Fruit fly (Drosophila melanogaster): ENCODE data around the gene CG10341.
A peak's percentile ranks its signal among the peaks of the same experiment; 100 is the strongest.

CG10341 gene

dm6 chr2L:18653328-18653675 is 45.2 kb upstream of the CG10341 start (continued):
- TF ChIP-seq vri (GFP tag; optimal IDR thresholded peaks at IDR 0.05) (peak; percentile 86), Hr38 (GFP tag; optimal IDR thresholded peaks at IDR 0.05) (no peak), CG9139 (GFP tag; optimal IDR thresholded peaks at IDR 0.05) (peak; percentile 48), CG8632 (GFP tag; optimal IDR thresholded peaks at IDR 0.05) (peak; percentile 61), Eip75B (GFP tag; optimal IDR thresholded peaks at IDR 0.05) (peak; percentile 76), achi (GFP tag; optimal IDR thresholded peaks at IDR 0.05) (peak; percentile 85), CG1621 (tag; optimal IDR thresholded peaks at IDR 0.05) (peak; percentile 81), pdm3 (GFP tag; optimal IDR thresholded peaks at IDR 0.05) (peak; percentile 83), cyc (GFP tag; optimal IDR thresholded peaks at IDR 0.05) (peak; percentile 94), Sox14 (GFP tag; optimal IDR thresholded peaks at IDR 0.05) (peak; percentile 84), CG6163 (GFP tag; IDR thresholded peaks at IDR 0.05) (peak; percentile 84), lz (GFP tag; optimal IDR thresholded peaks at IDR 0.05) (peak; percentile 82), CG10631 (GFP tag; optimal IDR thresholded peaks at IDR 0.05) (peak; percentile 78), CG6792 (GFP tag; optimal IDR thresholded peaks at IDR 0.05) (peak; percentile 76), CG3032 (tag; optimal IDR thresholded peaks at IDR 0.05) (peak; percentile 82), CG32006 (GFP tag; optimal IDR thresholded peaks at IDR 0.05) (peak; percentile 67), CG7368 (GFP tag; optimal IDR thresholded peaks at IDR 0.05) (peak; percentile 73), OdsH (GFP tag; optimal IDR thresholded peaks at IDR 0.05) (peak; percentile 80), topi (GFP tag; optimal IDR thresholded peaks at IDR 0.05) (peak; percentile 95), CG8319 (GFP tag; optimal IDR thresholded peaks at IDR 0.05) (peak; percentile 78), CG11762 (GFP tag; optimal IDR thresholded peaks at IDR 0.05; ENCODE audit: insufficient read depth) (peak; percentile 75), CG8119 (GFP tag; IDR thresholded peaks at IDR 0.05) (peak; percentile 62; the same call in 2 of the 3 replicates), fd59A (GFP tag; optimal IDR thresholded peaks at IDR 0.05) (peak; percentile 70)

- peak; percentile 22; the same call in 1 of the 3 replicates for TF ChIP-seq eg (GFP tag; IDR thresholded peaks at IDR 0.05)
- peak; percentile 20 for TF ChIP-seq Eip78C (GFP tag)
- TF ChIP-seq svp (GFP tag): peak; percentile 25
- TF ChIP-seq Lpt (GFP tag; optimal IDR thresholded peaks at IDR 0.05): no peak
- TF ChIP-seq CG32006 (GFP tag; optimal IDR thresholded peaks at IDR 0.05): peak; percentile 6
Observed at dm6 chr2L:18656691-18657237, 41.8 kb upstream of the CG10341 start.

DNA sequence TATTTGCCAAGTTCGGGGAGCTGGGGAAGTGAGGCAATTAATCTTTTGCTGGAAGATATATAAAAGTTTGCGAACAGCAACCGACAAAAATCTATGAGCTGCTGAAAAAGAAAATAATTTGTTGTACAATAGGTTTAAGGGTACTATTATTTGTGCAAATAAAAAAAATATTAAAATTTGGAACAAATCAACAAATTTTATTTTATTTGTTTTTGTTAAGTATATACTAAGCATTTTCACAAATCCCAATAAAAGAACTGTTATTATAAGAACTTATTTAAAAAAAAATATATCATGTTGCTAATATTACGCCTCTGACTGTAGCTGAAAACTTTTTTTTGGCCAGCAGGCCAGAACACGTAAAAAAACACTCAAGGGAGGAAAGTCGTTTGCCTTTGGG is 40.4 kb upstream of the CG10341 start:
- TF ChIP-seq Smox (GFP tag; optimal IDR thresholded peaks at IDR 0.05) (no peak), cyc (GFP tag; optimal IDR thresholded peaks at IDR 0.05) (no peak), CG9139 (GFP tag; optimal IDR thresholded peaks at IDR 0.05) (no peak), achi (GFP tag; optimal IDR thresholded peaks at IDR 0.05) (no peak), CG8119 (GFP tag; IDR thresholded peaks at IDR 0.05) (no peak), ss (GFP tag; optimal IDR thresholded peaks at IDR 0.05) (no peak), CG8632 (GFP tag; optimal IDR thresholded peaks at IDR 0.05) (no peak), acj6 (GFP tag; optimal IDR thresholded peaks at IDR 0.05) (no peak), Eip78C (GFP tag) (peak; percentile 61), Gug (GFP tag; IDR thresholded peaks at IDR 0.05) (no peak), CG6808 (GFP tag; optimal IDR thresholded peaks at IDR 0.05) (no peak), Hr4 (GFP tag; optimal IDR thresholded peaks at IDR 0.05) (peak; percentile 1), lz (GFP tag; optimal IDR thresholded peaks at IDR 0.05) (no peak), fkh (GFP tag; optimal IDR thresholded peaks at IDR 0.05) (no peak), esn (GFP tag; optimal IDR thresholded peaks at IDR 0.05) (no peak)

- TF ChIP-seq net (GFP tag; optimal IDR thresholded peaks at IDR 0.05): peak; percentile 24
- peak; percentile 70 for TF ChIP-seq svp (GFP tag)
- peak; percentile 44 for TF ChIP-seq CG32006 (GFP tag; optimal IDR thresholded peaks at IDR 0.05)
- TF ChIP-seq CG1621 (tag; optimal IDR thresholded peaks at IDR 0.05): no peak
- peak; percentile 14 for TF ChIP-seq Smox (GFP tag; optimal IDR thresholded peaks at IDR 0.05)
- 0 out of 3 replicates have a peak, but pooled peaks have one; percentile 20 for TF ChIP-seq CG8119 (GFP tag; IDR thresholded peaks at IDR 0.05)
- TF ChIP-seq CG11902 (GFP tag; optimal IDR thresholded peaks at IDR 0.05): no peak
- peak; percentile 35 for TF ChIP-seq OdsH (GFP tag; optimal IDR thresholded peaks at IDR 0.05)
- TF ChIP-seq Eip75B (GFP tag; optimal IDR thresholded peaks at IDR 0.05): no peak
- TF ChIP-seq CG34406 (GFP tag; optimal IDR thresholded peaks at IDR 0.05): no peak
- peak; percentile 15 for TF ChIP-seq CG4318 (GFP tag; optimal IDR thresholded peaks at IDR 0.05)
- no peak for TF ChIP-seq Sox102F (GFP tag; optimal IDR thresholded peaks at IDR 0.05)
- TF ChIP-seq CG3919 (GFP tag; optimal IDR thresholded peaks at IDR 0.05): peak; percentile 18
- peak; percentile 22 for TF ChIP-seq CG6276 (GFP tag; optimal IDR thresholded peaks at IDR 0.05)
- peak; percentile 7 for TF ChIP-seq acj6 (GFP tag; optimal IDR thresholded peaks at IDR 0.05)
- no peak for TF ChIP-seq Ets96B (tag; optimal IDR thresholded peaks at IDR 0.05)
- peak; percentile 57 for TF ChIP-seq eg (GFP tag; IDR thresholded peaks at IDR 0.05)
- no peak for TF ChIP-seq dsx (GFP tag; optimal IDR thresholded peaks at IDR 0.05; ENCODE audit: poor library complexity, severe bottlenecking)
- TF ChIP-seq Blimp-1 (GFP tag; optimal IDR thresholded peaks at IDR 0.05): no peak
- no peak for TF ChIP-seq cyc (GFP tag; optimal IDR thresholded peaks at IDR 0.05)
- TF ChIP-seq topi (GFP tag; optimal IDR thresholded peaks at IDR 0.05): peak; percentile 14
- TF ChIP-seq lz (GFP tag; optimal IDR thresholded peaks at IDR 0.05): peak; percentile 21
Observed at dm6 chr2L:18663395-18663794, 35.1 kb upstream of the CG10341 start.

Measured in whole organism, prepupa.